Fruit fly (Drosophila melanogaster): Measurements from ENCODE around the gene Ada.

Ada gene

DNA sequence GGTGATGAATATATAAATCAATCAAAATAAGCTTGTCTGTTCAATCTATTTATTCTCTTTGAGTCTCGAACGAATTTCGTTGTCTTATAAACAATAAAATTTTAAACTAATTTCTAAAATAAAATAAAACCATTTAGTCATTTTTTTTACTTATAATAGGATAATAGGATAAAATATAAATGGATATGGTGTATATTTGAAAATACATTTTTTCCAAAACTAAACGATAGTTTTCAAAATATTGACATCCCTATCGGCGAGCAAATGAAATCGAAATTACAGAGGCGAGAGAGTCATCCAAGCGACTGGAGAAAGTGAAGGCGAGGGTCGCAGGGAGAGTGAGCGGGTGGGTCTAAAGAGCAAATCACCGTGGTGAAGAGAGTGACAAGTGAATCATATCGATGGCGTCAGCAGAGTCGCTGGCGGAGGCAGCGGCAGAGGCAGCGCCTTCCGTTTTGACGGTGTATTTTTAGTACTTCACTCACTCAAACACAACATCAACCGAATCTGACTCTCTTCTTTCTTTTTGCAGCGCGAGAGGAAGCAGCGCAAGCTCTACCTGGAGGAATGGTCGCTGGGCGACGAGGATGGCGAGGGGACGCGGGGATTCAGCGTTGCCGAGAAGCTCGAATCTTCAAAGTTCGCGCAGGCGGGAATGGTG, 7.5 kb upstream of the Ada start (continued):
- TF ChIP-seq CG30403 (GFP tag; optimal IDR thresholded peaks at IDR 0.05) (peak; percentile 98), Sry-β (GFP tag; optimal IDR thresholded peaks at IDR 0.05) (peak; percentile 79), CG3281 (GFP tag; optimal IDR thresholded peaks at IDR 0.05) (peak; percentile 98), C15 (GFP tag; IDR thresholded peaks at IDR 0.05) (no peak), CG1647 (GFP tag; optimal IDR thresholded peaks at IDR 0.05) (peak; percentile 71), CG31388 (GFP tag; optimal IDR thresholded peaks at IDR 0.05) (peak; percentile 86), CG11504 (tag; optimal IDR thresholded peaks at IDR 0.05) (peak; percentile 98), CG18619 (GFP tag; optimal IDR thresholded peaks at IDR 0.05) (peak; percentile 98), cas (GFP tag; IDR thresholded peaks at IDR 0.05) (no peak), HLHmδ (GFP tag; optimal IDR thresholded peaks at IDR 0.05) (peak; percentile 98), mam (GFP tag; optimal IDR thresholded peaks at IDR 0.05) (peak; percentile 65), aop (GFP tag; IDR thresholded peaks at IDR 0.05) (no peak), luna (GFP tag; optimal IDR thresholded peaks at IDR 0.05) (no peak), p53 (GFP tag; optimal IDR thresholded peaks at IDR 0.05) (peak; percentile 20), CG4854 (GFP tag; optimal IDR thresholded peaks at IDR 0.05) (peak; percentile 78), HLH3B (GFP tag; IDR thresholded peaks at IDR 0.05) (no peak), CG17186 (GFP tag; optimal IDR thresholded peaks at IDR 0.05) (peak; percentile 51), CG8281 (tag; optimal IDR thresholded peaks at IDR 0.05) (peak; percentile 89), CG34376 (GFP tag; optimal IDR thresholded peaks at IDR 0.05) (peak; percentile 95), CG12391 (tag; optimal IDR thresholded peaks at IDR 0.05) (peak; percentile 100), al (GFP tag; IDR thresholded peaks at IDR 0.05) (no peak), Doc2 (GFP tag; IDR thresholded peaks at IDR 0.05) (no peak), CrebB (tag; optimal IDR thresholded peaks at IDR 0.05) (peak; percentile 92), chinmo (GFP tag; IDR thresholded peaks at IDR 0.05; ENCODE audit: partially characterized antibody) (no peak), NC2α (GFP tag; optimal IDR thresholded peaks at IDR 0.05) (no peak), ham (GFP tag; IDR thresholded peaks at IDR 0.05) (no peak), CG1602 (GFP tag; optimal IDR thresholded peaks at IDR 0.05) (peak; percentile 92), CG17359 (tag; optimal IDR thresholded peaks at IDR 0.05) (peak; percentile 97), CG10654 (GFP tag; optimal IDR thresholded peaks at IDR 0.05) (peak; percentile 95), CG16813 (GFP tag; IDR thresholded peaks at IDR 0.05; ENCODE audit: partially characterized antibody) (no peak), CG17912 (GFP tag; optimal IDR thresholded peaks at IDR 0.05) (peak; percentile 88), dan (GFP tag; IDR thresholded peaks at IDR 0.05) (no peak), lbe (GFP tag; optimal IDR thresholded peaks at IDR 0.05) (peak; percentile 86), Side (GFP tag; optimal IDR thresholded peaks at IDR 0.05) (peak; percentile 66), CG11093 (GFP tag; IDR thresholded peaks at IDR 0.05) (peak; percentile 85), run (tag; optimal IDR thresholded peaks at IDR 0.05) (peak; percentile 98), Drgx (GFP tag; IDR thresholded peaks at IDR 0.05) (no peak), Dip2 (GFP tag; IDR thresholded peaks at IDR 0.05) (no peak), ken (GFP tag; IDR thresholded peaks at IDR 0.05) (no peak), Poxn (GFP tag; IDR thresholded peaks at IDR 0.05) (no peak), disco-r (GFP tag; optimal IDR thresholded peaks at IDR 0.05) (no peak), zf30C (GFP tag; optimal IDR thresholded peaks at IDR 0.05) (no peak), amos (GFP tag; IDR thresholded peaks at IDR 0.05; ENCODE audit: partially characterized antibody) (no peak), gcm (GFP tag; optimal IDR thresholded peaks at IDR 0.05) (peak; percentile 99), dmrt99B (tag; optimal IDR thresholded peaks at IDR 0.05) (peak; percentile 98), abd-A (tag; optimal IDR thresholded peaks at IDR 0.05) (peak; percentile 100), Atf-2 (GFP tag; optimal IDR thresholded peaks at IDR 0.05) (no peak), CG1024 (GFP tag; IDR thresholded peaks at IDR 0.05) (no peak), crc (GFP tag; optimal IDR thresholded peaks at IDR 0.05) (peak; percentile 19), Rx (GFP tag; IDR thresholded peaks at IDR 0.05) (no peak), Hmx (GFP tag; optimal IDR thresholded peaks at IDR 0.05) (peak; percentile 63)
